Worm (Caenorhabditis elegans) whole organism, midembryonic: ENCODE measurements around the gene C05D2.8.

ENCODE experiments used
- T22C8.4 ChIP-seq: fragments of 200-800 bp; sonication (Bioruptor generic); IDR thresholded peaks from 2 replicates; pipeline ENCODE4 v1.3.6; 2022; ENCODE audit warnings: missing genetic modification characterization, missing compliant biosample characterization
- cog-1 ChIP-seq: sonication (generic microtip); optimal IDR thresholded peaks from 2 replicates; lab custom pipeline; 2016; ENCODE audit warnings: missing genetic modification characterization, missing compliant biosample characterization
- klf-2 ChIP-seq: fragments of 200-800 bp; sonication (Bioruptor generic); conservative IDR thresholded peaks from 2 replicates; pipeline ENCODE4 v1.3.6; 2022; ENCODE audit warnings: missing genetic modification reagents, missing genetic modification characterization, missing compliant biosample characterization
- med-1 ChIP-seq: sonication (generic microtip); optimal IDR thresholded peaks from 2 replicates; lab custom pipeline; 2017; ENCODE audit warnings: missing genetic modification characterization, mild to moderate bottlenecking, missing compliant biosample characterization, antibody characterized with exemption, missing genetic modification reagents; ENCODE audit not compliant: insufficient read depth
- ztf-29 ChIP-seq: fragments of 200-800 bp; sonication (Bioruptor generic); IDR thresholded peaks from 2 replicates; pipeline ENCODE4 v1.3.6; 2022; ENCODE audit warnings: missing genetic modification reagents, missing genetic modification characterization, missing compliant biosample characterization

DNA sequence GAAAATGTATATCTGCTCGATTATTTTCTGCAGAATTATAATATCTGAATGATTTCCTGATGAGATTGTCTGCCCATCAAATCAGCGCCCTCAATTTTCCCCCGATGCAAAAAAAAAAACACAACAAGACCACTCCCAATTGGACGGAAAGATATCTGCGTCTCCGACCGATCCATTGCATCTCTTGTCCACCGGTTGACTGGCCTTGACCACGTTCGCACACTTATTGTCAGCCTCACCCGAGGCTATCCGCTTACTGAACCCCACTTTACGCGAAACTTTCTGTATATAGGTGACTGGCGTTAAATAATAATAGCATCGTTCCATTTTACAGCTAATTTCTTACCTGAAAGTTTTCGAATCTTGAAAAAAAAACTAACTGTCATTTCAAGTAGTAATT is 15.8 kb downstream of the C05D2.8 start:
- TF ChIP-seq cog-1 (no peak), med-1 (no peak), ztf-29 (GFP tag; lab: Robert Waterston, UW) (no peak), T22C8.4 (GFP tag; lab: Robert Waterston, UW) (no peak), klf-2 (GFP tag; lab: Robert Waterston, UW) (no peak)
